Worm (Caenorhabditis elegans) whole organism, L3 larva: ENCODE data around the gene H38K22.6.

ENCODE experiments used
- ZK546.5 ChIP-seq: sonication (generic microtip); optimal IDR thresholded peaks from 2 replicates; lab custom pipeline; 2017; ENCODE audit warnings: missing biosample characterization, missing genetic modification characterization
- aly-2 ChIP-seq: fragments of 150-350 bp; optimal IDR thresholded peaks from 2 replicates; lab custom pipeline; 2014; ENCODE audit warnings: missing biosample characterization, missing genetic modification characterization
- elt-2 ChIP-seq: sonication (generic microtip); optimal IDR thresholded peaks from 2 replicates; lab custom pipeline; 2016; ENCODE audit warnings: missing genetic modification reagents, mild to moderate bottlenecking, missing genetic modification characterization, missing compliant biosample characterization
- fkh-10 ChIP-seq: sonication (generic microtip); optimal IDR thresholded peaks from 2 replicates; lab custom pipeline; 2017; ENCODE audit warnings: missing biosample characterization, missing genetic modification reagents, missing genetic modification characterization
- lin-15B ChIP-seq: fragments of 150-350 bp; optimal IDR thresholded peaks from 2 replicates; lab custom pipeline; 2014; ENCODE audit warnings: missing biosample characterization, missing genetic modification characterization
- lin-39 ChIP-seq: fragments of 150-350 bp; optimal IDR thresholded peaks from 2 replicates; lab custom pipeline; 2018; ENCODE audit warnings: missing biosample characterization, missing genetic modification reagents, missing genetic modification characterization
- nhr-11 ChIP-seq: fragments of 150-350 bp; optimal IDR thresholded peaks from 2 replicates; lab custom pipeline; 2014; ENCODE audit warnings: missing biosample characterization, missing genetic modification characterization
- nhr-77 ChIP-seq: fragments of 150-350 bp; optimal IDR thresholded peaks from 2 replicates; lab custom pipeline; 2014; ENCODE audit warnings: missing biosample characterization, missing genetic modification characterization
- unc-39 ChIP-seq: sonication (generic microtip); optimal IDR thresholded peaks from 4 replicates; lab custom pipeline; 2017; ENCODE audit warnings: missing biosample characterization, missing genetic modification characterization
- unc-62 ChIP-seq: fragments of 150-350 bp; sonication (generic microtip); optimal IDR thresholded peaks from 4 replicates; lab custom pipeline; 2014; ENCODE audit warnings: missing biosample characterization, missing genetic modification reagents, missing genetic modification characterization

ce11 chrIII:4300989-4301498 is 19.2 kb upstream of the H38K22.6 start, which contains the start of gene R10E4.11:
- TF ChIP-seq nhr-11 (tag; lab: Kevin White, UChicago): no peak
- no peak for TF ChIP-seq unc-39 (tag; lab: Kevin White, UChicago)
- TF ChIP-seq ZK546.5 (tag; lab: Kevin White, UChicago): no peak
- no peak for TF ChIP-seq lin-39 (tag; lab: Kevin White, UChicago)
- no peak for TF ChIP-seq nhr-77 (tag; lab: Kevin White, UChicago)
- TF ChIP-seq aly-2 (tag; lab: Kevin White, UChicago): no peak
- TF ChIP-seq fkh-10 (GFP tag; lab: Kevin White, UChicago): no peak
- no peak for TF ChIP-seq elt-2 (tag; lab: Kevin White, UChicago)
- TF ChIP-seq unc-62 (GFP tag; lab: Kevin White, UChicago): no peak
- TF ChIP-seq lin-15B: no peak
